Worm (Caenorhabditis elegans): ENCODE measurements around the gene cyp-29A2.

Gene cyp-29A2

ce11 chrV:11180951-11181350 lies 36.4 kb upstream of the cyp-29A2 start:
- TF ChIP-seq grh-1 (GFP tag; IDR thresholded peaks at IDR 0.05), result no peak
- TF ChIP-seq rnt-1 (tag; optimal IDR thresholded peaks at IDR 0.05), result no peak
- no peak for TF ChIP-seq efl-3 (GFP tag; optimal IDR thresholded peaks at IDR 0.05)
- TF ChIP-seq ceh-82 (tag; optimal IDR thresholded peaks at IDR 0.05), result no peak
- TF ChIP-seq nhr-28 (tag; optimal IDR thresholded peaks at IDR 0.05), result no peak
- TF ChIP-seq nhr-85 (tag), result peak; percentile 89
- no peak for TF ChIP-seq zag-1 (tag; optimal IDR thresholded peaks at IDR 0.05)
- TF ChIP-seq fkh-4 (tag; optimal IDR thresholded peaks at IDR 0.05; ENCODE audit: borderline replicate concordance), result no peak
- TF ChIP-seq lsy-2 (tag; optimal IDR thresholded peaks at IDR 0.05), result no peak
- TF ChIP-seq nhr-20 (tag; optimal IDR thresholded peaks at IDR 0.05), result peak; percentile 24
- TF ChIP-seq elt-3 (tag; optimal IDR thresholded peaks at IDR 0.05), result peak in 1 of 6 experiments; percentile 3
- no peak for TF ChIP-seq lin-39 (tag; optimal IDR thresholded peaks at IDR 0.05)
- TF ChIP-seq mdl-1 (tag; optimal IDR thresholded peaks at IDR 0.05), result no peak
- TF ChIP-seq lin-14 (GFP tag; optimal IDR thresholded peaks at IDR 0.05), result peak; percentile 51
- no peak for TF ChIP-seq elt-2 (tag; optimal IDR thresholded peaks at IDR 0.05)
- no peak for TF ChIP-seq nhr-71 (tag; optimal IDR thresholded peaks at IDR 0.05)
- TF ChIP-seq ztf-4 (tag; optimal IDR thresholded peaks at IDR 0.05), result no peak
- TF ChIP-seq lin-35 (GFP tag; optimal IDR thresholded peaks at IDR 0.05), result no peak
- TF ChIP-seq hlh-4 (tag; optimal IDR thresholded peaks at IDR 0.05), result no peak
- no peak for TF ChIP-seq efl-1 (optimal IDR thresholded peaks at IDR 0.05)
- TF ChIP-seq efl-1 (GFP tag; optimal IDR thresholded peaks at IDR 0.05 in 1 of 2), result peak in 1 of 2 experiments; percentile 8
- no peak for TF ChIP-seq dpl-1 (GFP tag; optimal IDR thresholded peaks at IDR 0.05)

- no peak for TF ChIP-seq lsy-2 (tag; optimal IDR thresholded peaks at IDR 0.05)
- TF ChIP-seq nhr-85 (tag), result no peak
- TF ChIP-seq unc-130 (tag; optimal IDR thresholded peaks at IDR 0.05), result no peak
- TF ChIP-seq alr-1 (tag; optimal IDR thresholded peaks at IDR 0.05; ENCODE audit: borderline replicate concordance), result no peak
- TF ChIP-seq sup-37 (GFP tag; optimal IDR thresholded peaks at IDR 0.05), result no peak
- TF ChIP-seq elt-3 (tag; optimal IDR thresholded peaks at IDR 0.05), result peak in 1 of 6 experiments; percentile 18
- TF ChIP-seq jun-1 (tag; optimal IDR thresholded peaks at IDR 0.05), result no peak
- TF ChIP-seq lir-3 (tag; optimal IDR thresholded peaks at IDR 0.05; ENCODE audit: poor library complexity), result no peak
- no peak for TF ChIP-seq unc-62 (GFP tag; optimal IDR thresholded peaks at IDR 0.05)
- TF ChIP-seq pag-3 (tag; optimal IDR thresholded peaks at IDR 0.05; ENCODE audit: borderline replicate concordance, insufficient read depth), result no peak
- no peak for TF ChIP-seq lin-39 (tag; optimal IDR thresholded peaks at IDR 0.05)
- TF ChIP-seq skn-1 (tag; optimal IDR thresholded peaks at IDR 0.05), result no peak
- TF ChIP-seq unc-98 (GFP tag; IDR thresholded peaks at IDR 0.05), result no peak
- TF ChIP-seq nhr-77 (tag; optimal IDR thresholded peaks at IDR 0.05), result no peak
- TF ChIP-seq lin-14 (GFP tag; optimal IDR thresholded peaks at IDR 0.05), result peak; percentile 11
- no peak for TF ChIP-seq unc-30 (tag; optimal IDR thresholded peaks at IDR 0.05)
- TF ChIP-seq zag-1 (tag; optimal IDR thresholded peaks at IDR 0.05), result no peak
- TF ChIP-seq efl-3 (GFP tag; optimal IDR thresholded peaks at IDR 0.05), result no peak
- TF ChIP-seq ets-5 (GFP tag; IDR thresholded peaks at IDR 0.05), result no peak
- TF ChIP-seq ceh-90 (tag; optimal IDR thresholded peaks at IDR 0.05), result no peak
- TF ChIP-seq rnt-1 (tag; optimal IDR thresholded peaks at IDR 0.05), result no peak
- no peak for TF ChIP-seq hlh-17 (GFP tag; optimal IDR thresholded peaks at IDR 0.05; ENCODE audit: borderline replicate concordance)
- peak; percentile 42 for TF ChIP-seq blmp-1 (tag; optimal IDR thresholded peaks at IDR 0.05)
- peak; percentile 16 for TF ChIP-seq snu-23 (GFP tag; optimal IDR thresholded peaks at IDR 0.05)
- TF ChIP-seq egl-27 (tag; optimal IDR thresholded peaks at IDR 0.05), result no peak
- no peak for TF ChIP-seq aha-1 (tag; optimal IDR thresholded peaks at IDR 0.05)
Observed at ce11 chrV:11182925-11183324, 34.5 kb upstream of the cyp-29A2 start, which contains the start of gene cnc-10. cnc-10 (plus strand) TSS chrV:11183225.
